Fruit fly (Drosophila melanogaster) Kc167 (cell line): ENCODE data around the gene vrs.

Source experiments
- insv ChIP-seq: fragments of >200 bp; optimal IDR thresholded peaks from 3 replicates; lab custom pipeline; 2018; ENCODE audit warnings: missing external identifiers
- psq ChIP-seq: fragments of >200 bp; optimal IDR thresholded peaks from 2 replicates; lab custom pipeline; 2017; ENCODE audit warnings: missing external identifiers

DNA sequence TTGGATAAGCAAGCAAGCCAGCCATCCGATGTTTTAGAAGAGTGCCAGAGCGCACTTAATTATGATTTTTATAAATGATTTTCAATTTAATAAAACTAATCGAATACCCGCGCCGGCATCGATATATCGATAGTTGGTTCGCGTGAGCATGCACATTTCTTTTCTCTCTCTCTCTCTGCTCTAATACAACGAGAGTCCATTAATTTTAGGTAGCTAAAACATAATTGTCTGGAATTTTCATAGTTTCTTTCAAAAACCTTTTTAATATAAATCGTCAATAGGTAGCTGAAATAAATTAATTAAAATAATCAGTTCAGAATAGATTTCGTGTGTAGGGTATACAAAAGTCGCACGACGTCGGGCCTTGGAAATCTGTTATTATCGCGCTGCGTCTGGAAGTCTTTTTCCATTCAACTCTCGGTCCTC lies 1.4 kb downstream of the vrs start, which contains the start of gene CG18549:
- no peak for TF ChIP-seq insv (lab: Kevin White, UChicago)
- TF ChIP-seq psq (lab: Kevin White, UChicago) = no peak
